Worm (Caenorhabditis elegans) whole organism, L2 larva: ENCODE data around the gene F20G2.2.

Experiments
- C34F6.9 ChIP-seq: fragments of 150-350 bp; optimal IDR thresholded peaks from 2 replicates; lab custom pipeline; 2014; ENCODE audit warnings: missing biosample characterization, missing genetic modification characterization
- F13H6.1 ChIP-seq: sonication (generic microtip); optimal IDR thresholded peaks from 2 replicates; lab custom pipeline; 2016; ENCODE audit warnings: missing genetic modification characterization, missing compliant biosample characterization
- ZK546.5 ChIP-seq: sonication (generic microtip); optimal IDR thresholded peaks from 2 replicates; lab custom pipeline; 2017; ENCODE audit warnings: missing biosample characterization, missing genetic modification characterization
- aly-2 ChIP-seq: fragments of 150-350 bp; optimal IDR thresholded peaks from 2 replicates; lab custom pipeline; 2014; ENCODE audit warnings: missing biosample characterization, missing genetic modification characterization
- ama-1 ChIP-seq: fragments of 150-350 bp; optimal IDR thresholded peaks from 2 replicates; lab custom pipeline; 2018; ENCODE audit warnings: inconsistent platforms
- blmp-1 ChIP-seq: sonication (generic microtip); optimal IDR thresholded peaks from 2 replicates; lab custom pipeline; 2017; ENCODE audit warnings: missing genetic modification characterization, mild to moderate bottlenecking, missing compliant biosample characterization, antibody characterized with exemption, moderate library complexity; ENCODE audit not compliant: insufficient read depth
- gmeb-1 ChIP-seq: fragments of 150-350 bp; optimal IDR thresholded peaks from 2 replicates; lab custom pipeline; 2014; ENCODE audit warnings: missing biosample characterization, missing genetic modification characterization
- lin-39 ChIP-seq: fragments of 150-350 bp; optimal IDR thresholded peaks from 2 replicates; lab custom pipeline; 2014; ENCODE audit warnings: missing biosample characterization, missing genetic modification reagents, missing genetic modification characterization
- mbf-1 ChIP-seq: sonication (generic microtip); optimal IDR thresholded peaks from 2 replicates; lab custom pipeline; 2017; ENCODE audit warnings: missing biosample characterization, missing genetic modification characterization
- nhr-11 ChIP-seq: fragments of 150-350 bp; optimal IDR thresholded peaks from 2 replicates; lab custom pipeline; 2014; ENCODE audit warnings: missing biosample characterization, missing genetic modification characterization
- nhr-77 ChIP-seq: fragments of 150-350 bp; optimal IDR thresholded peaks from 2 replicates; lab custom pipeline; 2014; ENCODE audit warnings: missing biosample characterization, missing genetic modification characterization
- skn-1 ChIP-seq: sonication (generic microtip); optimal IDR thresholded peaks from 2 replicates; lab custom pipeline; 2017; ENCODE audit warnings: missing biosample characterization, missing genetic modification characterization
- unc-39 ChIP-seq: fragments of 150-350 bp; optimal IDR thresholded peaks from 2 replicates; lab custom pipeline; 2014; ENCODE audit warnings: missing biosample characterization, missing genetic modification characterization
- ztf-11 ChIP-seq: sonication (generic microtip); optimal IDR thresholded peaks from 2 replicates; lab custom pipeline; 2017; ENCODE audit warnings: missing biosample characterization, missing genetic modification characterization

DNA sequence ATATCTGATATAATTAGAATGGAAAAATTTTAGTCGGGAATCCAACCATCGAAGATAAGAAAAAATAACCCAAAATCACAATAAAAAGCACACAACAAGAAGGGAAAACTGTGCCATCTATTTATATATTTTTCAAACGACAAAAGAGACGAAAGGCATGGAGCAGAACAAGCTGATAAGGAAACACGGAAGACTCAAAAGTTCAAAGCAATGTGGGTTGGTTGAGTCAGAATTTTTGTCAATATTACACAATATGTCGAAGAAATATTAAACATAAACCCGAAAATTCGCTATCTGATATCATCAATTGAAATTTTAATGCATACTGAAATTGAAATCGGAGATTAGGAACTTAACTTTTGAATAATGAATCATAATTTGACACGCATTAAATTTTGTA, 11.3 kb downstream of the F20G2.2 start, which contains the start of gene F35E12.9:
- TF ChIP-seq blmp-1 (no peak), skn-1 (tag; lab: Kevin White, UChicago) (peak; percentile 46), gmeb-1 (tag; lab: Kevin White, UChicago) (peak; percentile 40), F13H6.1 (peak; percentile 3), nhr-77 (tag; lab: Kevin White, UChicago) (no peak), nhr-11 (tag; lab: Kevin White, UChicago) (no peak), unc-39 (tag; lab: Kevin White, UChicago) (no peak), ZK546.5 (no peak), ztf-11 (tag; lab: Kevin White, UChicago) (no peak), C34F6.9 (no peak), ama-1 (lab: Kevin White, UChicago) (no peak), aly-2 (no peak), mbf-1 (tag; lab: Kevin White, UChicago) (no peak), lin-39 (no peak)
